Worm (Caenorhabditis elegans): Measurements from ENCODE around the gene ZK688.7.

- TF ChIP-seq ama-1 (optimal IDR thresholded peaks at IDR 0.05) (no peak), aha-1 (tag) (no peak), ztf-11 (tag; optimal IDR thresholded peaks at IDR 0.05) (no peak), daf-8 (GFP tag; IDR thresholded peaks at IDR 0.05) (no peak), unc-62 (GFP tag; optimal IDR thresholded peaks at IDR 0.05 in 1 of 2) (no peak), unc-62 (tag; optimal IDR thresholded peaks at IDR 0.05) (no peak), lsy-2 (tag; optimal IDR thresholded peaks at IDR 0.05) (no peak)
Measured at ce11 chrIII:7882900-7883299, 28.5 kb downstream of the ZK688.7 start, which contains the start of gene ZK688.9.

Data from whole organism, L4 larva.